Worm (Caenorhabditis elegans): Measurements from ENCODE around the gene npp-23.

ce11 chrIV:8847918-8848317 is 21.6 kb downstream of the npp-23 start, which contains the start of gene col-118:
- TF ChIP-seq ceh-83 (GFP tag; optimal IDR thresholded peaks at IDR 0.05) = no peak
- TF ChIP-seq unc-62 (GFP tag; optimal IDR thresholded peaks at IDR 0.05) = no peak
- TF ChIP-seq blmp-1 (tag; optimal IDR thresholded peaks at IDR 0.05) = no peak
- no peak for TF ChIP-seq elt-1 (tag; optimal IDR thresholded peaks at IDR 0.05; ENCODE audit: borderline replicate concordance, insufficient read depth)

Measured in whole organism, mixed stage, embryonic.